Fruit fly (Drosophila melanogaster): ENCODE measurements around the gene Gart.

The Gart gene

DNA sequence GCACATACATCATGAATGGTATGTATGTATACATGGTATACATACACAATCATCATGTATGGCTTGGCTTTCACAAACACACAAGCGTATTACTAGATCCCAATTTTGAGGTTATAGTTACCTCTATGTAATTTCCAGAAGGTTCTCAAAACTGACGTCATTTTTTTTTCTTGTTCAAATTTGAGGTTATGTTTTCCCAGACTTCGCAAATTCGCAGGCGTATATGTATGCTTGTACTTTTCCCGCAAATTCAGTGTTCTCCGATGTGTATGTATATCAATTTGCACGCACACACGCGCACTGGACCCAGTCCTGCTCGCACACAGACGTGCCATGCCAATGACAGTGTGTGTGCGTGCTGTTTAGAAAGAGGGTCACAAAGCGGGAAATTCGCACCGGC lies 57.4 kb downstream of the Gart start:
- TF ChIP-seq dl (GFP tag; optimal IDR thresholded peaks at IDR 0.05; ENCODE audit: insufficient read depth in 1 of 2, partially characterized antibody in 2 of 2) (no peak), psq (GFP tag; optimal IDR thresholded peaks at IDR 0.05) (peak; percentile 11), N (GFP tag; optimal IDR thresholded peaks at IDR 0.05) (peak; percentile 31), HLH106 (tag; optimal IDR thresholded peaks at IDR 0.05) (peak; percentile 3), fru (GFP tag; optimal IDR thresholded peaks at IDR 0.05) (no peak), Sp1 (GFP tag; optimal IDR thresholded peaks at IDR 0.05) (peak; percentile 17), Rel (GFP tag; optimal IDR thresholded peaks at IDR 0.05) (no peak), Rel (tag; optimal IDR thresholded peaks at IDR 0.05) (peak; percentile 37)

DNA sequence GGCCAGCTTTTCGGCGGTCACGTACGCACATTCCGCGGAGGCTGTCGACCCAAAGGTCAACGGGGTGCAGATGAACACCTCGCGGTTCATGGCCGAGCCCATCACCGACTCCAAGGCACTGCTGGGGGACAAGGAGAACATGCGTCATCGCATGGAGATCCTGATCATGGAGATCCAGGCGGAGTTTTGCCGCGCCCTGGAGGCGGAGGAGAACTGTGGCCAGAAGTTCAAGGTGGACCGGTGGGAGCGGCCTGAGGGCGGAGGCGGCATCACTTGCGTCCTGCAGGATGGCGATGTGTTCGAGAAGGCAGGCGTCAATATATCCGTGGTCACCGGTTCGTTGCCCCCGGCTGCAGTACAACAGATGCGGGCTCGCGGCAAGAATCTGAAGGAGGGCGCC lies 59.1 kb downstream of the Gart start:
- no peak for TF ChIP-seq br (GFP tag; optimal IDR thresholded peaks at IDR 0.05)
